Fruit fly (Drosophila melanogaster): ENCODE measurements around the gene Pgam5.

Gene Pgam5

DNA sequence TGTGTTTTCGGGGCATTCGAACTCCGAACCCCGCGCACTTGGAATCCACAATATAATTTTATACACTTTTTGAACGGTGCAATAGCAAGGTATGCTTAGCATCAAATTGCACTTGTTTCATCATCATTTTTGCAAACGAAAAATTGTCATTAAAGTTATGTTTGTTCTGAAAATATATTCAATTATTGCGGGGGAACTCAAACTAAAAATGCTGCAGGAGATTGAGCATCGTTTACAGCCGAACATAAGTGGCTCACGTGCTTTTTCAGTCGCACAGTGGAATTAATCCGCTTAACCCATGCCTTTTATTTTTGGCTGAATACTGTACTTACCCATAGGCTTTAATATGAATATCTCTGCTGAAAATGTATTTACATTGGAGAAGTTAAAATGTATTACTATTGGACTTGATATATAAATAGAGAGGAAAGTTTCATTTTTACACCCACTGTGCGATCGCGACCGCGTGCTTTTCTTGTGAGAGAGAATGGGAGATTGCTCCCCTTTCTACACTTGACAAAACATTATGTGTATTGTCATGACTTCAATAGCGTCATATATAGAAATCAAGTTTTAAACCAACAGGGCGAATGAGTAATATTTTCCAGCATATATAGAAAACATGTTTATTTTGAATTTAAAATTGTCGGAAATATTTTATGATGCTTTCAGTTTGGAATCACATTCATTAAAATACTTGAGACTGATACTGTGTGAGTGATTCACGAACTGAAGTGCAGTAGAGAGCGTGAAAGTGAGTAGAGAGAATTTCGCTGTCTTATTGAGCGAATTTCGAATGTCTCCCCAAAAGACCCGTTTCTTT lies 42.8 kb downstream of the Pgam5 start (continued):
- TF ChIP-seq brk (GFP tag; optimal IDR thresholded peaks at IDR 0.05) (peak; percentile 94), CrebA (GFP tag; optimal IDR thresholded peaks at IDR 0.05; ENCODE audit: borderline replicate concordance) (peak; percentile 86)

DNA sequence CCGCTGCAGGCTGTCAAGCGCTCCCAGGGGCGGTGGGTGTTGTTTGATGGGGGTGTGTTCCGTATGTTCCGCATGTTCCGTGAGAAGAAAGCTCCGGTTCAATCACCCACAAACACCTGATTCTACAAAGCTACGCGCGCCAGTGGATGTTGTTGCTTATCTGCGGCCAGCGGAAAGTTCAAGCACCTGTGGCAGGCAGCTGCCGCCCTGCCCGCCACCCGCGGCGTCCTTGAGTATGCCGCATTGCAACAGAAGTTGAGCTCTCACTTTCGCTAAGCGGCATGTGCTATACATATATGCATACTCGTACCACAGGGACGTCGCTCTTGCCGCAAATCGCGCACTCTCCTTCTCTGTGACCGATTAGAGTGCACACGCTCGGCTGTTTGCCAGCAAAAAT lies 45.3 kb downstream of the Pgam5 start:
- TF ChIP-seq woc (GFP tag; optimal IDR thresholded peaks at IDR 0.05) (no peak), h (GFP tag; optimal IDR thresholded peaks at IDR 0.05) (peak; percentile 79), rgr (GFP tag; optimal IDR thresholded peaks at IDR 0.05) (peak; percentile 21), Vsx2 (GFP tag; optimal IDR thresholded peaks at IDR 0.05; ENCODE audit: partially characterized antibody) (no peak), dsf (GFP tag; optimal IDR thresholded peaks at IDR 0.05; ENCODE audit: borderline replicate concordance) (no peak), dmrt93B (GFP tag; optimal IDR thresholded peaks at IDR 0.05) (peak; percentile 2), lola (GFP tag; optimal IDR thresholded peaks at IDR 0.05) (no peak), jim (GFP tag; optimal IDR thresholded peaks at IDR 0.05) (no peak), Abd-B (GFP tag; optimal IDR thresholded peaks at IDR 0.05) (no peak), br (GFP tag; optimal IDR thresholded peaks at IDR 0.05) (peak; percentile 24), Hr83 (GFP tag; optimal IDR thresholded peaks at IDR 0.05; ENCODE audit: poor library complexity, severe bottlenecking) (peak; percentile 47), foxo (GFP tag; optimal IDR thresholded peaks at IDR 0.05) (peak in 1 of 2 experiments; percentile 24), dl (GFP tag; optimal IDR thresholded peaks at IDR 0.05; ENCODE audit: insufficient read depth in 1 of 2, partially characterized antibody in 2 of 2) (no peak), fru (GFP tag; optimal IDR thresholded peaks at IDR 0.05) (peak; percentile 3), HLH106 (tag; optimal IDR thresholded peaks at IDR 0.05) (peak; percentile 7)

DNA sequence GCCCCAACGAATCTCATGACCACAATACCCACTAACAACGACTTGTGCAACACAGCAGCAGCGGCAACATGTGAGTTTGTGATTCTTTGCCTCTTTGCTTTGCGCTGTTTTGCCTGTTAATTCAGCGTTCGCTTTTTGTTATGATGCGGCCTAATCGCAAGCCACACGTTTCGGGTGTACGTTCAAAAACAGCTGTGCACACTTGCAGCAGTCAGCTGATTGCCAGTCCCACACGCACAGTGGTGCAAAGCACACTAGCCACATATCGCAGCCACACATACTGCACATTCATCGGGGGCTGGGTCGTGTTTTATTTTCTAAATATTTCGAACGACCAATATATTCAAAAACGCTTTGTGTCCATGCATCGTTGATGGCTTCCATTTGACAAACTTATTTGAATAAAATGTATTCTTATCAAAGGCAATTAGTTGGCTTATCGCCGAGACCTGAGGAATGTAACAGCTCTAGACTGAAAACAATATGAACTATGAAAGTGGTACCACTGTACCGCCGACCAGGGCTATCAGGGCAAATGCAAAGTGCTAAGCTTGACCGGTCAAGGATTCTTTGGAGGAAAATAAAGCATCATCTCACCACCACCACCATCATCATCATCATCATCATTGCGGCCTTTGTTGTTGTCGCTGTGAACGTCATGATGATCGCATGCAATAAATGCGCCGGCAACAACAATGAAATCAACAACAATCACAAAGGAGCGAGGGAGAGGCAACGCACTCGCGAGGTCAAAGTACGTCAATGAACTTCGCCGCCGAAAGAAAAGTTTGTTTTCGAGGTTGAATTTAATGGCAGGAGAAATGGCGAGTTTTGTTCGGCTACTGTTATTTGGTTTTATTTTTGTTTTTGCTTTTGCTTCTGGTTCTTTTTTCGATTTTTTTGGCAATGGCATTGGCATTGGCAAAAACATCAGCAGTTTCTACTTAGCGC lies 47.2 kb downstream of the Pgam5 start:
- peak; percentile 7 for TF ChIP-seq Hnf4 (GFP tag; optimal IDR thresholded peaks at IDR 0.05)
- no peak for TF ChIP-seq tai (GFP tag; optimal IDR thresholded peaks at IDR 0.05)
- TF ChIP-seq Mio (GFP tag; optimal IDR thresholded peaks at IDR 0.05): no peak
- no peak for TF ChIP-seq Myc (optimal IDR thresholded peaks at IDR 0.05)
- TF ChIP-seq Rel (GFP tag; optimal IDR thresholded peaks at IDR 0.05): no peak
- peak; percentile 43 for TF ChIP-seq Rel (tag; optimal IDR thresholded peaks at IDR 0.05)
- no peak for TF ChIP-seq Hr83 (GFP tag; optimal IDR thresholded peaks at IDR 0.05; ENCODE audit: poor library complexity, severe bottlenecking)
- no peak for TF ChIP-seq sv (GFP tag; optimal IDR thresholded peaks at IDR 0.05)
- no peak for TF ChIP-seq CG32264 (GFP tag; optimal IDR thresholded peaks at IDR 0.05)
- TF ChIP-seq dmrt93B (GFP tag; optimal IDR thresholded peaks at IDR 0.05): peak; percentile 16
- no peak for TF ChIP-seq N (GFP tag; optimal IDR thresholded peaks at IDR 0.05)
- no peak for TF ChIP-seq Jra (GFP tag; optimal IDR thresholded peaks at IDR 0.05)
- TF ChIP-seq Dfd (GFP tag; optimal IDR thresholded peaks at IDR 0.05): no peak
- TF ChIP-seq psq (GFP tag; optimal IDR thresholded peaks at IDR 0.05): peak; percentile 54
- peak; percentile 35 for TF ChIP-seq woc (GFP tag; optimal IDR thresholded peaks at IDR 0.05)
- TF ChIP-seq sage (GFP tag; optimal IDR thresholded peaks at IDR 0.05): no peak
- TF ChIP-seq Abd-B (GFP tag; optimal IDR thresholded peaks at IDR 0.05): no peak
- TF ChIP-seq foxo (GFP tag; optimal IDR thresholded peaks at IDR 0.05): peak in 1 of 2 experiments; percentile 70
- TF ChIP-seq pan (optimal IDR thresholded peaks at IDR 0.05): no peak
- TF ChIP-seq Hr78 (GFP tag; optimal IDR thresholded peaks at IDR 0.05): no peak
- TF ChIP-seq OdsH (GFP tag; optimal IDR thresholded peaks at IDR 0.05): peak; percentile 46
- no peak for TF ChIP-seq Dif (GFP tag; optimal IDR thresholded peaks at IDR 0.05; ENCODE audit: partially characterized antibody)
- TF ChIP-seq rgr (GFP tag; optimal IDR thresholded peaks at IDR 0.05): peak; percentile 49
- TF ChIP-seq br (GFP tag; optimal IDR thresholded peaks at IDR 0.05): peak; percentile 64
- TF ChIP-seq dsf (GFP tag; optimal IDR thresholded peaks at IDR 0.05; ENCODE audit: borderline replicate concordance): no peak
- peak; percentile 44 for TF ChIP-seq Sp1 (GFP tag; optimal IDR thresholded peaks at IDR 0.05)
- peak; percentile 60 for TF ChIP-seq ey (GFP tag; optimal IDR thresholded peaks at IDR 0.05)
- no peak for TF ChIP-seq brk (GFP tag; optimal IDR thresholded peaks at IDR 0.05)
- no peak for TF ChIP-seq GATAd (GFP tag; optimal IDR thresholded peaks at IDR 0.05)
- TF ChIP-seq Vsx2 (GFP tag; optimal IDR thresholded peaks at IDR 0.05; ENCODE audit: partially characterized antibody): no peak
- TF ChIP-seq h (GFP tag; optimal IDR thresholded peaks at IDR 0.05): peak; percentile 66
- TF ChIP-seq HLH106 (tag; optimal IDR thresholded peaks at IDR 0.05): peak; percentile 65
- TF ChIP-seq fru (GFP tag; optimal IDR thresholded peaks at IDR 0.05): peak; percentile 78
- peak; percentile 43 for TF ChIP-seq CrebA (GFP tag; optimal IDR thresholded peaks at IDR 0.05; ENCODE audit: borderline replicate concordance)
- no peak for TF ChIP-seq lola (GFP tag; optimal IDR thresholded peaks at IDR 0.05)
- no peak for TF ChIP-seq usp (GFP tag; optimal IDR thresholded peaks at IDR 0.05)
- peak; percentile 28 for TF ChIP-seq jim (GFP tag; optimal IDR thresholded peaks at IDR 0.05)
- no peak for TF ChIP-seq dl (GFP tag; optimal IDR thresholded peaks at IDR 0.05; ENCODE audit: insufficient read depth in 1 of 2, partially characterized antibody in 2 of 2)
- no peak for TF ChIP-seq CG9705 (GFP tag; optimal IDR thresholded peaks at IDR 0.05)
